Worm (Caenorhabditis elegans): ENCODE results near the gene uncp-18.

- no peak for TF ChIP-seq ceh-13 (GFP tag; optimal IDR thresholded peaks at IDR 0.05)
- no peak for TF ChIP-seq hnd-1 (tag; optimal IDR thresholded peaks at IDR 0.05)
- TF ChIP-seq scrt-1 (GFP tag; IDR thresholded peaks at IDR 0.05), result no peak
- TF ChIP-seq ceh-36 (tag; optimal IDR thresholded peaks at IDR 0.05), result no peak
- TF ChIP-seq sea-1 (GFP tag; conservative IDR thresholded peaks at IDR 0.05), result no peak
- TF ChIP-seq flt-1 (GFP tag; IDR thresholded peaks at IDR 0.05), result no peak
Observed at ce11 chrIV:378367-378766, 12.0 kb upstream of the uncp-18 start.

Data from whole organism, early embryonic.